Worm (Caenorhabditis elegans) whole organism, L4 larva: ENCODE measurements around the gene M110.7.

ENCODE experiments used
- D1046.2 ChIP-seq: fragments of 200-800 bp; sonication (Bioruptor generic); IDR thresholded peaks from 2 replicates; pipeline ENCODE4 v1.3.6; 2022; ENCODE audit warnings: missing genetic modification characterization, missing compliant biosample characterization
- F26F4.8 ChIP-seq: fragments of 200-800 bp; sonication (Bioruptor generic); conservative IDR thresholded peaks from 2 replicates; pipeline ENCODE4 v1.3.6; 2022; ENCODE audit warnings: missing genetic modification characterization, missing compliant biosample characterization
- Y5F2A.4 ChIP-seq: fragments of 200-800 bp; sonication (Bioruptor generic); optimal IDR thresholded peaks from 2 replicates; lab custom pipeline; 2018; ENCODE audit warnings: mild to moderate bottlenecking, missing genetic modification characterization, missing compliant biosample characterization
- Y75B8A.6 ChIP-seq: fragments of 200-800 bp; sonication (Bioruptor generic); IDR thresholded peaks from 2 replicates; pipeline ENCODE4 v1.3.6; 2022; ENCODE audit warnings: missing genetic modification reagents, missing genetic modification characterization, missing compliant biosample characterization
- ama-1 ChIP-seq: fragments of 150-350 bp; optimal IDR thresholded peaks from 2 replicates; lab custom pipeline; 2014; ENCODE audit warnings: inconsistent platforms, mixed read lengths
- ceh-20 ChIP-seq: fragments of 200-800 bp; sonication (Bioruptor generic); IDR thresholded peaks from 2 replicates; pipeline ENCODE4 v1.3.6; 2022; ENCODE audit warnings: missing genetic modification reagents, missing genetic modification characterization, missing compliant biosample characterization
- ceh-32 ChIP-seq: sonication (generic microtip); optimal IDR thresholded peaks from 2 replicates; lab custom pipeline; 2016; ENCODE audit warnings: mild to moderate bottlenecking, missing genetic modification characterization, missing compliant biosample characterization; ENCODE audit not compliant: poor library complexity
- ceh-62 ChIP-seq: sonication (generic microtip); optimal IDR thresholded peaks from 2 replicates; lab custom pipeline; 2017; ENCODE audit warnings: missing biosample characterization, missing genetic modification characterization
- ceh-82 ChIP-seq: sonication (generic microtip); optimal IDR thresholded peaks from 2 replicates; lab custom pipeline; 2017; ENCODE audit warnings: missing biosample characterization, missing genetic modification characterization
- cey-2 ChIP-seq: sonication (generic microtip); optimal IDR thresholded peaks from 3 replicates; lab custom pipeline; 2017; ENCODE audit warnings: missing genetic modification characterization, mild to moderate bottlenecking, missing compliant biosample characterization, antibody characterized with exemption, borderline replicate concordance; ENCODE audit not compliant: insufficient read depth
- daf-12 ChIP-seq: fragments of 150-350 bp; optimal IDR thresholded peaks from 2 replicates; lab custom pipeline; 2014; ENCODE audit warnings: missing biosample characterization, missing genetic modification reagents, missing genetic modification characterization
- daf-19 ChIP-seq: fragments of 200-800 bp; sonication (Bioruptor generic); conservative IDR thresholded peaks from 2 replicates; pipeline ENCODE4 v1.3.6; 2022; ENCODE audit warnings: missing genetic modification characterization, missing compliant biosample characterization
- dmd-6 ChIP-seq: fragments of 200-800 bp; sonication (Bioruptor generic); IDR thresholded peaks from 2 replicates; pipeline ENCODE4 v1.3.6; 2022; ENCODE audit warnings: missing genetic modification reagents, missing genetic modification characterization, missing compliant biosample characterization
- duxl-1 ChIP-seq: sonication (generic microtip); optimal IDR thresholded peaks from 2 replicates; lab custom pipeline; 2016; ENCODE audit warnings: mild to moderate bottlenecking, missing genetic modification characterization, moderate library complexity, missing compliant biosample characterization; ENCODE audit not compliant: poor library complexity
- egl-27 ChIP-seq: sonication (generic microtip); optimal IDR thresholded peaks from 3 replicates; lab custom pipeline; 2017; ENCODE audit warnings: missing biosample characterization, missing genetic modification reagents, missing genetic modification characterization
- egl-43 ChIP-seq: fragments of 200-800 bp; sonication (Bioruptor generic); IDR thresholded peaks from 2 replicates; pipeline ENCODE4 v1.3.6; 2022; ENCODE audit warnings: missing genetic modification reagents, missing genetic modification characterization, missing compliant biosample characterization
- fos-1 ChIP-seq: fragments of 150-350 bp; optimal IDR thresholded peaks from 2 replicates; lab custom pipeline; 2014; ENCODE audit warnings: missing biosample characterization, missing genetic modification characterization
- hif-1 ChIP-seq, 2 experiments: sonication (generic microtip); optimal IDR thresholded peaks; 2 replicates each; lab custom pipeline; 2016 to 2017; ENCODE audit warnings: missing compliant biosample characterization in 2 of 2, missing genetic modification characterization in 2 of 2, missing genetic modification reagents in 2 of 2, missing genotype in 2 of 2, mild to moderate bottlenecking in 1 of 2
- hlh-11 ChIP-seq: fragments of 200-800 bp; sonication (Bioruptor generic); optimal IDR thresholded peaks from 2 replicates; lab custom pipeline; 2018; ENCODE audit warnings: mild to moderate bottlenecking, missing genetic modification characterization, missing compliant biosample characterization
- hlh-30 ChIP-seq: sonication (generic microtip); optimal IDR thresholded peaks from 2 replicates; lab custom pipeline; 2017; ENCODE audit warnings: antibody characterized with exemption, mild to moderate bottlenecking, missing genetic modification characterization, missing compliant biosample characterization; ENCODE audit not compliant: insufficient read depth
- lin-15B ChIP-seq: fragments of 150-350 bp; sonication (generic microtip); optimal IDR thresholded peaks from 3 replicates; lab custom pipeline; 2014; ENCODE audit warnings: missing biosample characterization, missing genetic modification characterization
- lin-29 ChIP-seq: fragments of 200-800 bp; sonication (Bioruptor generic); IDR thresholded peaks from 2 replicates; pipeline ENCODE4 v1.3.6; 2022; ENCODE audit warnings: missing genetic modification reagents, missing genetic modification characterization, missing compliant biosample characterization
- lin-38 ChIP-seq: fragments of 200-800 bp; sonication (Bioruptor generic); IDR thresholded peaks from 2 replicates; pipeline ENCODE4 v1.3.6; 2022; ENCODE audit warnings: missing genetic modification reagents, missing genetic modification characterization, missing compliant biosample characterization
- lin-39 ChIP-seq: fragments of 150-350 bp; optimal IDR thresholded peaks from 2 replicates; lab custom pipeline; 2014; ENCODE audit warnings: missing biosample characterization, missing genetic modification reagents, missing genetic modification characterization
- madf-9 ChIP-seq: fragments of 200-800 bp; sonication (Bioruptor generic); conservative IDR thresholded peaks from 2 replicates; pipeline ENCODE4 v1.3.6; 2022; ENCODE audit warnings: missing genetic modification reagents, missing genetic modification characterization, missing compliant biosample characterization
- mxl-3 ChIP-seq: fragments of 200-800 bp; sonication (Bioruptor generic); optimal IDR thresholded peaks from 2 replicates; lab custom pipeline; 2018; ENCODE audit warnings: mild to moderate bottlenecking, missing genetic modification characterization, missing compliant biosample characterization
- nhr-10 ChIP-seq: fragments of 150-350 bp; optimal IDR thresholded peaks from 2 replicates; lab custom pipeline; 2014; ENCODE audit warnings: missing biosample characterization, missing genetic modification characterization
- nhr-102 ChIP-seq: sonication (generic microtip); optimal IDR thresholded peaks from 2 replicates; lab custom pipeline; 2016; ENCODE audit warnings: mild to moderate bottlenecking, missing genetic modification characterization, moderate library complexity, missing compliant biosample characterization
- nhr-237 ChIP-seq: sonication (generic microtip); optimal IDR thresholded peaks from 2 replicates; lab custom pipeline; 2017; ENCODE audit warnings: missing biosample characterization, missing genetic modification characterization
- nhr-28 ChIP-seq: fragments of 150-350 bp; optimal IDR thresholded peaks from 2 replicates; lab custom pipeline; 2014; ENCODE audit warnings: missing biosample characterization, missing genetic modification characterization
- nhr-42 ChIP-seq: fragments of 200-800 bp; sonication (Bioruptor generic); IDR thresholded peaks from 2 replicates; pipeline ENCODE4 v1.3.6; 2022; ENCODE audit warnings: missing genetic modification characterization, missing compliant biosample characterization
- nhr-48 ChIP-seq: sonication (generic microtip); optimal IDR thresholded peaks from 2 replicates; lab custom pipeline; 2016; ENCODE audit warnings: mild to moderate bottlenecking, missing genetic modification characterization, missing compliant biosample characterization
- nhr-76 ChIP-seq: fragments of 150-350 bp; optimal IDR thresholded peaks from 2 replicates; lab custom pipeline; 2014; ENCODE audit warnings: missing biosample characterization, missing genetic modification characterization
- php-3 ChIP-seq: fragments of 200-800 bp; sonication (Bioruptor generic); IDR thresholded peaks from 2 replicates; pipeline ENCODE4 v1.3.6; 2022; ENCODE audit warnings: missing genetic modification reagents, missing genetic modification characterization, missing compliant biosample characterization
- rbr-2 ChIP-seq: sonication (generic microtip); optimal IDR thresholded peaks from 2 replicates; lab custom pipeline; 2016; ENCODE audit warnings: missing genotype, missing genetic modification characterization, missing compliant biosample characterization
- saeg-2 ChIP-seq: fragments of 200-800 bp; sonication (Bioruptor generic); IDR thresholded peaks from 2 replicates; pipeline ENCODE4 v1.3.6; 2022; ENCODE audit warnings: missing genetic modification reagents, missing genetic modification characterization, missing compliant biosample characterization
- set-16 ChIP-seq: fragments of 200-800 bp; sonication (Bioruptor generic); IDR thresholded peaks from 2 replicates; pipeline ENCODE4 v1.3.6; 2022; ENCODE audit warnings: missing genetic modification reagents, missing genetic modification characterization, missing compliant biosample characterization
- skn-1 ChIP-seq: fragments of 150-350 bp; optimal IDR thresholded peaks from 2 replicates; lab custom pipeline; 2014; ENCODE audit warnings: missing biosample characterization, missing genetic modification characterization
- snpc-1.2 ChIP-seq: fragments of 200-800 bp; sonication (Bioruptor generic); IDR thresholded peaks from 2 replicates; pipeline ENCODE4 v1.3.6; 2022; ENCODE audit warnings: missing genetic modification reagents, missing genetic modification characterization, missing compliant biosample characterization
- spr-1 ChIP-seq: sonication (generic microtip); optimal IDR thresholded peaks from 2 replicates; lab custom pipeline; 2016; ENCODE audit warnings: mild to moderate bottlenecking, missing genetic modification characterization, missing compliant biosample characterization
- spr-3 ChIP-seq: fragments of 200-800 bp; sonication (Bioruptor generic); optimal IDR thresholded peaks from 2 replicates; lab custom pipeline; 2018; ENCODE audit warnings: mild to moderate bottlenecking, missing genetic modification characterization, missing compliant biosample characterization
- tag-97 ChIP-seq: fragments of 200-800 bp; sonication (Bioruptor generic); IDR thresholded peaks from 2 replicates; pipeline ENCODE4 v1.3.6; 2022; ENCODE audit warnings: missing genetic modification characterization, missing compliant biosample characterization
- tra-1 ChIP-seq: fragments of 200-800 bp; sonication (Bioruptor generic); IDR thresholded peaks from 2 replicates; pipeline ENCODE4 v1.3.6; 2022; ENCODE audit warnings: missing genetic modification reagents, missing genetic modification characterization, missing compliant biosample characterization
- unc-62 ChIP-seq, 3 experiments: fragments of 150-350 bp in 1 of 3; sonication (generic microtip); optimal IDR thresholded peaks in 2 of 3; peaks in 1 of 3; 1 replicate in 1 of 3; 2 replicates in 2 of 3; lab custom pipeline; 2014 to 2017; ENCODE audit warnings: missing biosample characterization in 3 of 3, missing genetic modification characterization in 3 of 3, missing genetic modification reagents in 3 of 3, missing genotype in 1 of 3
- vab-7 ChIP-seq: fragments of 200-800 bp; sonication (Bioruptor generic); IDR thresholded peaks from 2 replicates; pipeline ENCODE4 v1.3.6; 2022; ENCODE audit warnings: missing genetic modification reagents, missing genetic modification characterization, missing compliant biosample characterization
- zag-1 ChIP-seq: fragments of 150-350 bp; optimal IDR thresholded peaks from 2 replicates; lab custom pipeline; 2014; ENCODE audit warnings: missing biosample characterization, missing genetic modification characterization
- ztf-7 ChIP-seq: fragments of 150-350 bp; optimal IDR thresholded peaks from 2 replicates; lab custom pipeline; 2014; ENCODE audit warnings: missing biosample characterization, missing genetic modification characterization

M110.7 gene

DNA sequence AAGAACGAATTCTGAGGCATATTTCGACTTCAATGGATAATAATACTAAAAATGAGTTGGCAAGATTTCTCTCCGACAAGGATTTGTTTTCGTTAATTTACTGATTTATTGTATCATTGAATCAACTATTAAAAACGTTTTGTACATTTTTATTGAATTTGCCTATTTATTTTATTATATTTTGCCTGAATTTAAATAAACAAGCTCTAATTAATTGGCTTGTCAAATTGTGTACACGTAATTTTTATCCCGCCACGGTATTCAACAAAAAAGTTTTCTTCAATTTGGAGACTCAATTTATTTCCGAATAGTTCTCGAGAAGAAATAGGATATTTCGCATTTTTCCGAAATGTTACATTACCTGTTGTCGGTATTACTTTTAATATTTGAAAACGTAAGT, at the start of gene M110.7:
Gene M110.7 (plus strand): TSS at position 301 of the 400 bp plus-strand sequence.
- no peak for TF ChIP-seq duxl-1 (tag; lab: Kevin White, UChicago)
- TF ChIP-seq rbr-2: no peak
- no peak for TF ChIP-seq mxl-3 (GFP tag; lab: Kevin White, UChicago)
- no peak for TF ChIP-seq cey-2 (tag; lab: Kevin White, UChicago)
- no peak for TF ChIP-seq php-3
- no peak for TF ChIP-seq egl-27 (tag; lab: Kevin White, UChicago)
- no peak for TF ChIP-seq egl-43 (GFP tag; lab: Robert Waterston, UW)
- TF ChIP-seq zag-1 (tag; lab: Kevin White, UChicago): no peak
- TF ChIP-seq hlh-30 (tag; lab: Kevin White, UChicago): no peak

DNA sequence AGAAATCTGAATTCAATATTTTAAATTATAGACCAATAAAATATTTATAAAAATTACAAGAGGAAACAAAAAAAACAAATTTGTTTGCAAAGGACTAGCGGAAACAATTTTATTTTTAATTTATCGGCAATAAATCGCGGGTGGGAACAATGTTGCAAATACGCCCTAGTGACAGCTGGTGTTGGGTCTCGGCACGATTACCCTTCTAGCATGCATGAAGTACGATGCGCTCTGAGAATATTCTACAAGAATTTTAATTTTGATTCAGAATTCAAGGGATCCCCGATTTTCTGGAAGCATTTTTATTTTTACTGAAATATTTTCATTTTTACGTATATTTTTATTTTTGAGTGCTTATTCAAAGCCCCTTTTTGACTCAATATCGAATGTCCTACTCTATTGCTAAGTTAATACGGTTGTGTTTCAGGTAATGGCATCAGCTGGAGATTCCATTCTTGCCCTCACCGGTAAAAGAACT, 47.5 kb upstream of the M110.7 start, which contains the start of the genes mig-5 and cct-1:
Gene mig-5 (minus strand): TSS at position 8 of the 478 bp plus-strand sequence.
Gene cct-1 (plus strand): TSS at position 428 of the 478 bp plus-strand sequence.
- TF ChIP-seq daf-19: no peak
- no peak for TF ChIP-seq snpc-1.2 (GFP tag; lab: Robert Waterston, UW)
- TF ChIP-seq egl-43 (GFP tag; lab: Robert Waterston, UW): peak; percentile 66
- peak; percentile 87 for TF ChIP-seq nhr-48 (tag; lab: Kevin White, UChicago)
- TF ChIP-seq hlh-11 (tag; lab: Kevin White, UChicago): peak; percentile 94
- peak; percentile 78; the same call in 1 of the 2 replicates for TF ChIP-seq nhr-42 (GFP tag; lab: Robert Waterston, UW)
- TF ChIP-seq mxl-3 (GFP tag; lab: Kevin White, UChicago): peak; percentile 56
- TF ChIP-seq ztf-7 (tag; lab: Kevin White, UChicago): peak; percentile 87
- peak; percentile 88 for TF ChIP-seq nhr-10 (tag; lab: Kevin White, UChicago)
- TF ChIP-seq ceh-32: peak; percentile 53
- TF ChIP-seq cey-2 (tag; lab: Kevin White, UChicago): no peak
- TF ChIP-seq nhr-102 (tag; lab: Kevin White, UChicago): peak; percentile 96
- TF ChIP-seq saeg-2 (GFP tag; lab: Robert Waterston, UW): peak; percentile 76; the same call in 1 of the 2 replicates
- peak; percentile 91 for TF ChIP-seq nhr-28 (tag; lab: Kevin White, UChicago)
- peak; percentile 91 for TF ChIP-seq spr-1 (tag; lab: Kevin White, UChicago)
- TF ChIP-seq hif-1 (tag; optimal IDR thresholded peaks at IDR 0.05; lab: Kevin White, UChicago): peak in 1 of 2 experiments; percentile 67
- peak; percentile 92 for TF ChIP-seq ceh-20
- TF ChIP-seq Y75B8A.6 (GFP tag; lab: Robert Waterston, UW): no peak
- TF ChIP-seq tra-1 (GFP tag; lab: Robert Waterston, UW): peak; percentile 91
- TF ChIP-seq vab-7 (GFP tag; lab: Robert Waterston, UW): 0 out of 2 replicates have a peak, but pooled peaks have one; percentile 29
- no peak for TF ChIP-seq madf-9 (GFP tag; lab: Robert Waterston, UW)
- no peak for TF ChIP-seq D1046.2 (GFP tag; lab: Robert Waterston, UW)
- peak; percentile 41 for TF ChIP-seq Y5F2A.4 (GFP tag; lab: Kevin White, UChicago)
- peak; percentile 87 for TF ChIP-seq zag-1 (tag; lab: Kevin White, UChicago)
- no peak for TF ChIP-seq skn-1
- no peak for TF ChIP-seq daf-12
- TF ChIP-seq dmd-6 (GFP tag; lab: Robert Waterston, UW): peak; percentile 89
- TF ChIP-seq spr-3 (GFP tag; lab: Kevin White, UChicago): peak; percentile 78
- peak in 1 of 2 experiments; percentile 98 for TF ChIP-seq unc-62 (GFP tag; optimal IDR thresholded peaks at IDR 0.05 in 1 of 2; lab: Kevin White, UChicago)
- TF ChIP-seq unc-62 (tag; optimal IDR thresholded peaks at IDR 0.05; lab: Kevin White, UChicago): no peak
- TF ChIP-seq nhr-76 (tag; lab: Kevin White, UChicago): peak; percentile 2
- TF ChIP-seq lin-15B (tag; lab: Kevin White, UChicago): peak; percentile 90
- TF ChIP-seq set-16: no peak
- peak; percentile 73 for TF ChIP-seq lin-29 (GFP tag; lab: Robert Waterston, UW)
- TF ChIP-seq ama-1 (lab: Kevin White, UChicago): no peak
- peak; percentile 100 for TF ChIP-seq lin-38 (GFP tag; lab: Robert Waterston, UW)
- TF ChIP-seq lin-39 (tag; lab: Kevin White, UChicago): peak; percentile 83
- TF ChIP-seq rbr-2: peak; percentile 96
- TF ChIP-seq nhr-237 (tag; lab: Kevin White, UChicago): peak; percentile 49
- TF ChIP-seq tag-97: no peak
- TF ChIP-seq fos-1 (tag; lab: Kevin White, UChicago): peak; percentile 9
- no peak for TF ChIP-seq ceh-82
- no peak for TF ChIP-seq F26F4.8 (GFP tag; lab: Robert Waterston, UW)
- no peak for TF ChIP-seq ceh-62
